Worm (Caenorhabditis elegans): ENCODE measurements around the gene oac-52.
"Not testable (repeated sequence)": the region's sequence is repeated elsewhere in the genome, so short reads cannot be mapped to it uniquely, and the experiment has no call there.

DNA sequence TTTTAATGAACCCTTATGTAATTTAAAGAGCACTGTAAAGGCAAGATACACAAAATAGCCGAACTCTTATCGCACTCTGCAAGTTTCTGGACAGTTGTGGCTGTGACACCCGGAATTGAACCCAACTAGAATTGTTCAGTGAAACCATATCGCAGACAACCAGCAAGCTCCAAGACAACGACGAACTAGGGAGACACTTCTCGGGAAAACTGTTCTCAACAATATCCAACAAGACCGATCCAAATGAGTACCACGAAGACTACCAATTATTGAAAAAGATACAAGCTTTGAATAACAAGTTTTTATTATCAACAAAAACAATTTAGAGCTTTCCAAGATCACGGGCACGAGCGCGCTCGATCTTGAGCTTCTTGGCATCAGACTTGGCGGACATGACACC is 42.4 kb upstream of the oac-52 start:
- peak; percentile 6 for TF ChIP-seq snpc-4 (GFP tag; optimal IDR thresholded peaks at IDR 0.05)
- TF ChIP-seq snpc-4 (tag; optimal IDR thresholded peaks at IDR 0.05), result peak in 2 of 4 experiments; percentile 42 to 53
- peak; percentile 99 for TF ChIP-seq him-1 (tag; optimal IDR thresholded peaks at IDR 0.05)
- not testable (repeated sequence) for TF ChIP-seq ama-1 (optimal IDR thresholded peaks at IDR 0.05); ztf-28 (GFP tag; IDR thresholded peaks at IDR 0.05)
- TF ChIP-seq ama-1 (GFP tag; optimal IDR thresholded peaks at IDR 0.05), result peak in 1 of 2 experiments; percentile 49
- TF ChIP-seq F52B5.7 (tag; optimal IDR thresholded peaks at IDR 0.05), result peak; percentile 69

Measured in whole organism, young adult.